Fruit fly (Drosophila melanogaster) whole organism, embryonic: ENCODE measurements around the gene RIOK2.

ENCODE experiments used
- Awh ChIP-seq: fragments of 200-800 bp; sonication (Bioruptor generic); IDR thresholded peaks from 2 replicates; pipeline ENCODE4, ENCODE4 v1.3.6; 2022; ENCODE audit warnings: missing biosample characterization, missing genetic modification characterization
- B-H1 ChIP-seq: fragments of 200-800 bp; sonication (Bioruptor generic); IDR thresholded peaks from 3 replicates; pipeline ENCODE4 v1.3.6; 2022; ENCODE audit warnings: missing biosample characterization, missing genetic modification characterization
- Bgb ChIP-seq: fragments of 200-800 bp; sonication (Bioruptor generic); IDR thresholded peaks from 2 replicates; pipeline ENCODE4 v1.3.6; 2022; ENCODE audit warnings: missing biosample characterization, missing genetic modification characterization; ENCODE audit not compliant: partially characterized antibody
- CG10543 ChIP-seq: fragments of 200-800 bp; sonication (Bioruptor generic); optimal IDR thresholded peaks from 3 replicates; lab custom pipeline; 2017; ENCODE audit warnings: missing biosample characterization, mild to moderate bottlenecking, missing genetic modification characterization, moderate library complexity
- CG11560 ChIP-seq: fragments of 200-800 bp; sonication (Bioruptor generic); IDR thresholded peaks from 3 replicates; pipeline ENCODE4 v1.3.6; 2022; ENCODE audit warnings: missing biosample characterization, missing genetic modification characterization
- CG12071 ChIP-seq: fragments of 200-800 bp; sonication (Bioruptor generic); optimal IDR thresholded peaks from 3 replicates; lab custom pipeline; 2018; ENCODE audit warnings: missing biosample characterization, mild to moderate bottlenecking, missing genetic modification characterization
- CG1233 ChIP-seq: fragments of 200-800 bp; sonication (Bioruptor generic); optimal IDR thresholded peaks from 4 replicates; lab custom pipeline; 2018; ENCODE audit warnings: missing biosample characterization, mild to moderate bottlenecking, missing genetic modification characterization
- CG13123 ChIP-seq: fragments of 200-800 bp; sonication (Bioruptor generic); optimal IDR thresholded peaks from 2 replicates; lab custom pipeline; 2016; ENCODE audit warnings: missing biosample characterization, missing genetic modification characterization
- CG13287 ChIP-seq: fragments of 200-800 bp; sonication (Bioruptor generic); IDR thresholded peaks from 2 replicates; pipeline ENCODE4 v1.3.6; 2022; ENCODE audit warnings: missing biosample characterization, missing genetic modification characterization; ENCODE audit not compliant: partially characterized antibody
- CG13296 ChIP-seq: fragments of 200-800 bp; sonication (Bioruptor generic); optimal IDR thresholded peaks from 3 replicates; lab custom pipeline; 2018; ENCODE audit warnings: missing biosample characterization, mild to moderate bottlenecking, missing genetic modification characterization
- CG13775 ChIP-seq: fragments of 200-800 bp; sonication (Bioruptor generic); optimal IDR thresholded peaks from 3 replicates; lab custom pipeline; 2017; ENCODE audit warnings: missing biosample characterization, mild to moderate bottlenecking, missing genetic modification characterization
- CG14667 ChIP-seq: fragments of 200-800 bp; sonication (Bioruptor generic); IDR thresholded peaks from 2 replicates; pipeline ENCODE4 v1.3.6; 2022; ENCODE audit warnings: missing biosample characterization, missing genetic modification characterization
- CG15073 ChIP-seq: fragments of 200-800 bp; sonication (Bioruptor generic); optimal IDR thresholded peaks from 2 replicates; lab custom pipeline; 2016; ENCODE audit warnings: missing biosample characterization, missing genetic modification characterization
- CG15514 ChIP-seq: fragments of 200-800 bp; sonication (Bioruptor generic); optimal IDR thresholded peaks from 3 replicates; lab custom pipeline; 2017; ENCODE audit warnings: missing biosample characterization, missing genetic modification characterization, mild to moderate bottlenecking, moderate library complexity, missing genetic modification reagents
- CG17186 ChIP-seq: fragments of 200-800 bp; sonication (Bioruptor generic); optimal IDR thresholded peaks from 3 replicates; lab custom pipeline; 2017; ENCODE audit warnings: missing biosample characterization, missing genetic modification reagents, missing genetic modification characterization
- CG18476 ChIP-seq: fragments of 200-800 bp; sonication (Bioruptor generic); optimal IDR thresholded peaks from 2 replicates; lab custom pipeline; 2016; ENCODE audit warnings: missing biosample characterization, mild to moderate bottlenecking, missing genetic modification characterization
- CG2120 ChIP-seq: fragments of 200-800 bp; sonication (Bioruptor generic); optimal IDR thresholded peaks from 3 replicates; lab custom pipeline; 2016; ENCODE audit warnings: missing biosample characterization, missing genetic modification characterization
- CG31441 ChIP-seq: fragments of 200-800 bp; sonication (Bioruptor generic); IDR thresholded peaks from 2 replicates; pipeline ENCODE4 v1.3.6; 2022; ENCODE audit warnings: missing biosample characterization, missing genetic modification characterization
- CG32767 ChIP-seq: fragments of 200-800 bp; sonication (Bioruptor generic); IDR thresholded peaks from 2 replicates; pipeline ENCODE4 v1.3.6; 2022; ENCODE audit warnings: missing biosample characterization, missing genetic modification characterization
- CG5180 ChIP-seq: fragments of 200-800 bp; sonication (Bioruptor generic); optimal IDR thresholded peaks from 3 replicates; lab custom pipeline; 2017; ENCODE audit warnings: missing biosample characterization, missing genetic modification characterization, mild to moderate bottlenecking, moderate library complexity, missing genetic modification reagents
- CG7839 ChIP-seq: fragments of 200-800 bp; sonication (Bioruptor generic); optimal IDR thresholded peaks from 3 replicates; lab custom pipeline; 2018; ENCODE audit warnings: missing biosample characterization, mild to moderate bottlenecking, missing genetic modification characterization, moderate library complexity
- CG8478 ChIP-seq: fragments of >200 bp; optimal IDR thresholded peaks from 2 replicates; lab custom pipeline; 2018
- CG9437 ChIP-seq: fragments of 200-800 bp; sonication (Bioruptor generic); optimal IDR thresholded peaks from 2 replicates; lab custom pipeline; 2018; ENCODE audit warnings: missing biosample characterization, mild to moderate bottlenecking, missing genetic modification characterization
- CG9727 ChIP-seq: fragments of 200-800 bp; sonication (Bioruptor generic); optimal IDR thresholded peaks from 3 replicates; lab custom pipeline; 2017; ENCODE audit warnings: missing biosample characterization, mild to moderate bottlenecking, missing genetic modification characterization
- Dip2 ChIP-seq: fragments of 200-800 bp; sonication (Bioruptor generic); IDR thresholded peaks from 2 replicates; pipeline ENCODE4 v1.3.6; 2022; ENCODE audit warnings: missing biosample characterization, missing genetic modification characterization
- Doc2 ChIP-seq: fragments of 200-800 bp; sonication (Bioruptor generic); IDR thresholded peaks from 2 replicates; pipeline ENCODE4 v1.3.6; 2022; ENCODE audit warnings: missing biosample characterization, missing genetic modification characterization
- GATAe ChIP-seq: fragments of 200-800 bp; sonication (Bioruptor generic); conservative IDR thresholded peaks from 2 replicates; pipeline ENCODE4 v1.3.6; 2022; ENCODE audit warnings: missing biosample characterization, missing genetic modification characterization
- HLH3B ChIP-seq: fragments of 200-800 bp; sonication (Bioruptor generic); IDR thresholded peaks from 2 replicates; pipeline ENCODE4 v1.3.6; 2022; ENCODE audit warnings: missing biosample characterization, missing genetic modification characterization
- MBD-R2 ChIP-seq: fragments of 200-800 bp; sonication (Bioruptor generic); IDR thresholded peaks from 2 replicates; pipeline ENCODE4 v1.3.6; 2022; ENCODE audit warnings: missing biosample characterization, missing genetic modification characterization
- Med ChIP-seq: fragments of 200-800 bp; sonication (Bioruptor generic); peaks from one replicate; lab custom pipeline; 2016; ENCODE audit warnings: missing biosample characterization, missing genetic modification characterization, mild to moderate bottlenecking, inconsistent platforms, moderate library complexity
- Meics ChIP-seq: fragments of 200-800 bp; sonication (Bioruptor generic); optimal IDR thresholded peaks from 2 replicates; lab custom pipeline; 2017; ENCODE audit warnings: missing biosample characterization, mild to moderate bottlenecking, missing genetic modification characterization
- NK7.1 ChIP-seq: fragments of 200-800 bp; sonication (Bioruptor generic); optimal IDR thresholded peaks from 3 replicates; lab custom pipeline; 2016; ENCODE audit warnings: missing biosample characterization, missing genetic modification characterization
- Usf ChIP-seq: fragments of 200-800 bp; sonication (Bioruptor generic); optimal IDR thresholded peaks from 2 replicates; lab custom pipeline; 2017; ENCODE audit warnings: missing genotype, missing biosample characterization, missing genetic modification characterization
- Vsx1 ChIP-seq: fragments of 200-800 bp; sonication (Bioruptor generic); optimal IDR thresholded peaks from 2 replicates; lab custom pipeline; 2017; ENCODE audit warnings: missing biosample characterization, mild to moderate bottlenecking, missing genetic modification characterization, missing genetic modification reagents
- Xbp1 ChIP-seq: fragments of 200-800 bp; sonication (Bioruptor generic); optimal IDR thresholded peaks from 3 replicates; lab custom pipeline; 2016; ENCODE audit warnings: missing biosample characterization, mild to moderate bottlenecking, missing genetic modification characterization
- bbx ChIP-seq: fragments of 200-800 bp; sonication (Bioruptor generic); IDR thresholded peaks from 2 replicates; pipeline ENCODE4 v1.3.6; 2022; ENCODE audit warnings: missing biosample characterization, missing genetic modification characterization; ENCODE audit not compliant: partially characterized antibody
- bcd ChIP-seq: fragments of 200-800 bp; sonication (Bioruptor generic); optimal IDR thresholded peaks from 2 replicates; lab custom pipeline; 2017; ENCODE audit warnings: missing biosample characterization, mild to moderate bottlenecking, missing genetic modification characterization
- br ChIP-seq: fragments of >200 bp; optimal IDR thresholded peaks from 2 replicates; lab custom pipeline; 2017
- cato ChIP-seq: fragments of 200-800 bp; sonication (Bioruptor generic); optimal IDR thresholded peaks from 2 replicates; lab custom pipeline; 2016; ENCODE audit warnings: missing biosample characterization, missing genetic modification characterization, borderline replicate concordance
- danr ChIP-seq: fragments of 200-800 bp; sonication (Bioruptor generic); IDR thresholded peaks from 2 replicates; pipeline ENCODE4 v1.3.6; 2022; ENCODE audit warnings: missing biosample characterization, missing genetic modification characterization
- dati ChIP-seq: fragments of 200-800 bp; sonication (Bioruptor generic); IDR thresholded peaks from 2 replicates; pipeline ENCODE4 v1.3.6; 2022; ENCODE audit warnings: missing biosample characterization, missing genetic modification characterization
- en ChIP-seq: fragments of 200-800 bp; sonication (Bioruptor generic); optimal IDR thresholded peaks from 2 replicates; lab custom pipeline; 2016; ENCODE audit warnings: missing biosample characterization, missing genetic modification characterization
- gfzf ChIP-seq: fragments of 200-800 bp; sonication (Bioruptor generic); optimal IDR thresholded peaks from 2 replicates; lab custom pipeline; 2016; ENCODE audit warnings: missing biosample characterization, mild to moderate bottlenecking, missing genetic modification characterization, moderate library complexity
- h ChIP-seq: fragments of >200 bp; optimal IDR thresholded peaks from 2 replicates; lab custom pipeline; 2017
- her ChIP-seq: fragments of 200-800 bp; sonication (Bioruptor generic); optimal IDR thresholded peaks from 2 replicates; lab custom pipeline; 2016; ENCODE audit warnings: missing biosample characterization, missing genetic modification characterization
- kni ChIP-seq: fragments of 200-800 bp; sonication (Bioruptor generic); optimal IDR thresholded peaks from 3 replicates; lab custom pipeline; 2017; ENCODE audit warnings: mild to moderate bottlenecking, missing biosample characterization, missing genetic modification reagents, missing genetic modification characterization
- onecut ChIP-seq: fragments of 200-800 bp; sonication (Bioruptor generic); IDR thresholded peaks from 2 replicates; pipeline ENCODE4 v1.3.6; 2022; ENCODE audit warnings: missing biosample characterization, missing genetic modification characterization
- p53 ChIP-seq: fragments of 200-800 bp; sonication (Bioruptor generic); optimal IDR thresholded peaks from 2 replicates; lab custom pipeline; 2016; ENCODE audit warnings: missing biosample characterization, missing genetic modification characterization
- sd ChIP-seq: fragments of 200-800 bp; sonication (Bioruptor generic); optimal IDR thresholded peaks from 3 replicates; lab custom pipeline; 2018; ENCODE audit warnings: missing biosample characterization, mild to moderate bottlenecking, missing genetic modification characterization, moderate library complexity
- sens-2 ChIP-seq: fragments of 200-800 bp; sonication (Bioruptor generic); IDR thresholded peaks from 2 replicates; pipeline ENCODE4 v1.3.6; 2022; ENCODE audit warnings: missing biosample characterization, missing genetic modification characterization
- seq ChIP-seq: fragments of 200-800 bp; sonication (Bioruptor generic); IDR thresholded peaks from 2 replicates; pipeline ENCODE4 v1.3.6; 2022; ENCODE audit warnings: missing biosample characterization, missing genetic modification characterization
- zen ChIP-seq: fragments of 200-800 bp; sonication (Bioruptor generic); optimal IDR thresholded peaks from 3 replicates; lab custom pipeline; 2018; ENCODE audit warnings: missing biosample characterization, mild to moderate bottlenecking, missing genetic modification characterization, moderate library complexity

RIOK2 gene

dm6 chr3R:25309175-25309574 is 43.5 kb downstream of the RIOK2 start (continued):
- no peak for TF ChIP-seq CG9727 (GFP tag; lab: Kevin White, UChicago)
- no peak for TF ChIP-seq CG2120 (GFP tag; lab: Kevin White, UChicago)
- no peak for TF ChIP-seq sens-2
- TF ChIP-seq Dip2 (GFP tag; lab: Robert Waterston, UW) = no peak
- TF ChIP-seq Vsx1 (GFP tag; lab: Kevin White, UChicago) = peak; percentile 33
- TF ChIP-seq GATAe = 0 out of 2 replicates have a peak, but pooled peaks have one; percentile 21
- peak; percentile 3 for TF ChIP-seq sd
- TF ChIP-seq danr = no peak
- no peak for TF ChIP-seq CG31441
- TF ChIP-seq CG13287 (GFP tag; lab: Robert Waterston, UW) = no peak
- no peak for TF ChIP-seq zen
- TF ChIP-seq CG14667 (GFP tag; lab: Robert Waterston, UW) = no peak
- TF ChIP-seq, all 482 proteins: peak for 10

- TF ChIP-seq CG32767 (GFP tag; lab: Robert Waterston, UW) = no peak
- TF ChIP-seq Bgb (GFP tag; lab: Robert Waterston, UW) = no peak
- no peak for TF ChIP-seq bbx (GFP tag; lab: Robert Waterston, UW)
- TF ChIP-seq en = no peak
- no peak for TF ChIP-seq Awh (GFP tag; lab: Robert Waterston, UW)
- no peak for TF ChIP-seq h
- no peak for TF ChIP-seq Doc2 (GFP tag; lab: Robert Waterston, UW)
- no peak for TF ChIP-seq cato
- TF ChIP-seq MBD-R2 = no peak
- no peak for TF ChIP-seq CG13775
- no peak for TF ChIP-seq dati (GFP tag; lab: Robert Waterston, UW)
- no peak for TF ChIP-seq CG11560 (tag; lab: Robert Waterston, UW)
- no peak for TF ChIP-seq CG12071
- no peak for TF ChIP-seq Usf (GFP tag; lab: Kevin White, UChicago)
- TF ChIP-seq br (lab: Kevin White, UChicago) = no peak
- no peak for TF ChIP-seq her (GFP tag; lab: Kevin White, UChicago)
Observed at dm6 chr3R:25310843-25311242, 45.2 kb downstream of the RIOK2 start, which contains the start of gene CG31099. TSS of gene CG31099 (minus strand) at chr3R:25310943.

- TF ChIP-seq HLH3B (GFP tag; lab: Robert Waterston, UW) = no peak
- no peak for TF ChIP-seq CG13123
- TF ChIP-seq bcd (GFP tag; lab: Kevin White, UChicago) = peak; percentile 3
- no peak for TF ChIP-seq CG5180 (GFP tag; lab: Kevin White, UChicago)
- TF ChIP-seq NK7.1 (GFP tag; lab: Kevin White, UChicago) = no peak
- peak; percentile 11 for TF ChIP-seq CG7839 (tag; lab: Kevin White, UChicago)
- no peak for TF ChIP-seq B-H1 (GFP tag; lab: Robert Waterston, UW)
- no peak for TF ChIP-seq gfzf
- TF ChIP-seq Med (GFP tag; lab: Kevin White, UChicago) = peak; percentile 70
- no peak for TF ChIP-seq CG18476 (GFP tag; lab: Kevin White, UChicago)
- TF ChIP-seq seq (GFP tag; lab: Robert Waterston, UW) = no peak
- peak; percentile 27 for TF ChIP-seq Meics (GFP tag; lab: Kevin White, UChicago)
- TF ChIP-seq CG10543 (GFP tag; lab: Kevin White, UChicago) = no peak
- TF ChIP-seq Xbp1 (GFP tag; lab: Kevin White, UChicago) = no peak
- no peak for TF ChIP-seq CG17186 (GFP tag; lab: Kevin White, UChicago)
- no peak for TF ChIP-seq Bgb (GFP tag; lab: Robert Waterston, UW)
- peak; percentile 23 for TF ChIP-seq CG13296 (GFP tag; lab: Kevin White, UChicago)
- peak; percentile 29 for TF ChIP-seq CG15514
- TF ChIP-seq kni (GFP tag; lab: Kevin White, UChicago) = no peak
- TF ChIP-seq CG8478 = no peak
- TF ChIP-seq onecut (GFP tag; lab: Robert Waterston, UW) = no peak
- no peak for TF ChIP-seq p53 (GFP tag; lab: Kevin White, UChicago)
- peak; percentile 11 for TF ChIP-seq CG1233
- no peak for TF ChIP-seq en
- TF ChIP-seq CG15073 = no peak
- TF ChIP-seq CG9437 = peak; percentile 1
Observed at dm6 chr3R:25312583-25312982, 46.9 kb downstream of the RIOK2 start.
